Worm (Caenorhabditis elegans) whole organism, mixed stage, embryonic: ENCODE results near the gene pyk-2.

ENCODE experiments used
- bed-3 ChIP-seq: fragments of 200-800 bp; sonication (Bioruptor generic); optimal IDR thresholded peaks from 3 replicates; lab custom pipeline; 2018; ENCODE audit warnings: mild to moderate bottlenecking, missing genetic modification characterization, moderate library complexity, missing compliant biosample characterization
- ces-1 ChIP-seq: fragments of 150-350 bp; optimal IDR thresholded peaks from 2 replicates; lab custom pipeline; 2014; ENCODE audit warnings: missing biosample characterization, missing genetic modification reagents, missing genetic modification characterization
- elt-1 ChIP-seq: sonication (generic microtip); optimal IDR thresholded peaks from 2 replicates; lab custom pipeline; 2017; ENCODE audit warnings: missing genetic modification characterization, mild to moderate bottlenecking, missing compliant biosample characterization, antibody characterized with exemption, moderate library complexity, borderline replicate concordance; ENCODE audit not compliant: insufficient read depth
- nhr-237 ChIP-seq: fragments of 150-350 bp; optimal IDR thresholded peaks from 2 replicates; lab custom pipeline; 2014; ENCODE audit warnings: missing biosample characterization, missing genetic modification characterization
- unc-39 ChIP-seq: fragments of 150-350 bp; optimal IDR thresholded peaks from 2 replicates; lab custom pipeline; 2014; ENCODE audit warnings: missing biosample characterization, missing genetic modification characterization

- no peak for TF ChIP-seq nhr-237 (tag; lab: Kevin White, UChicago)
- no peak for TF ChIP-seq elt-1 (tag; lab: Kevin White, UChicago)
- no peak for TF ChIP-seq ces-1 (GFP tag; lab: Kevin White, UChicago)
- TF ChIP-seq bed-3 = no peak
- no peak for TF ChIP-seq unc-39
These were observed 24.2 kb downstream of the pyk-2 start for ce11 chrIV:10933777-10934546.
